Fruit fly (Drosophila melanogaster) whole organism: ENCODE results near the gene Ugt303A1.
A peak's percentile ranks its signal among the peaks of the same experiment; 100 is the strongest.

ENCODE experiments used
- CG8478 ChIP-seq: fragments of >200 bp; optimal IDR thresholded peaks from 2 replicates; lab custom pipeline; 2018; ENCODE audit warnings: inconsistent platforms
- Dll ChIP-seq: fragments of >200 bp; optimal IDR thresholded peaks from 2 replicates; lab custom pipeline; 2017
- EcR ChIP-seq, 2 experiments: fragments of >200 bp; optimal IDR thresholded peaks; 2 replicates each; lab custom pipeline; 2017; ENCODE audit warnings: missing biosample characterization in 2 of 2, missing genetic modification characterization in 2 of 2, missing genetic modification reagents in 2 of 2
- pan ChIP-seq: fragments of >200 bp; optimal IDR thresholded peaks from 2 replicates; lab custom pipeline; 2017
- psq ChIP-seq: fragments of >200 bp; optimal IDR thresholded peaks from 2 replicates; lab custom pipeline; 2017
- usp ChIP-seq: fragments of >200 bp; optimal IDR thresholded peaks from 2 replicates; lab custom pipeline; 2017; ENCODE audit warnings: missing biosample characterization, missing genetic modification characterization, mixed read lengths

Gene Ugt303A1

DNA sequence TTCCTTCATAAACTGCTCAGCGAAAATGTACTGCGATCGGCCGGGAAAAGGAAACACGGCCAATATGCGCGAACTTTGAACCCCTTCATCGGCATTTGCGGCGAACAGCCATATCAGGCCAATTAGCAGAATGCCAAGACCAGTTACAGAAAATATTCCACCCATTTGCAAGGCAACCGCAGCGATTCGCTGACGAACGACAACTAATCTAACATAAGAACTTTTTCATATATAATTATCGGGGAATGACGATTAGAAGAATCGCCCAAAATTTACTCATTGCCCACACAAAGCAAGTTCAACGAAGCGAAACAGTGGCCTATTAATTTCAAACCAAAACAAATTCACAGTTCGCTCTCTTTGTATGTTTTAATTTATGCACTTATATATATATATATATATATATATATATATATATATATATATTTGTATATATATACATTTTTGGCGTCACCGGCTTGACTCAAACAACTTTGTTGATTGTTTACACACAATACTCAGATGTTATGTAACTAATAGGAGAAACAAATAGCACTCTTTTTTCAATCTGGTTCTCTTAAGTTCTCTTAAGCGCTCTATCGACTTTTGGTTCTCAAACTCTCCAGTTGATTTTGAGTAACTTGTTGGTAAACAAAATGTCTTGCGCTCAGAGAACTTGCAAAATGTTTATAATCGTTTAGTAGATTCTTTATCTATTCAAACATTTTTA lies 2.7 kb upstream of the Ugt303A1 start, which contains the start of gene Ugt35A1:
Ugt35A1 (minus strand) TSS at position 205 of the 709 bp plus-strand sequence.
- TF ChIP-seq usp = no peak
- TF ChIP-seq EcR (GFP tag; optimal IDR thresholded peaks at IDR 0.05; lab: Kevin White, UChicago) = no peak
- no peak for TF ChIP-seq Dll (lab: Kevin White, UChicago)
- TF ChIP-seq pan (lab: Kevin White, UChicago) = no peak
- no peak for TF ChIP-seq psq
- TF ChIP-seq CG8478 (lab: Kevin White, UChicago) = no peak

DNA sequence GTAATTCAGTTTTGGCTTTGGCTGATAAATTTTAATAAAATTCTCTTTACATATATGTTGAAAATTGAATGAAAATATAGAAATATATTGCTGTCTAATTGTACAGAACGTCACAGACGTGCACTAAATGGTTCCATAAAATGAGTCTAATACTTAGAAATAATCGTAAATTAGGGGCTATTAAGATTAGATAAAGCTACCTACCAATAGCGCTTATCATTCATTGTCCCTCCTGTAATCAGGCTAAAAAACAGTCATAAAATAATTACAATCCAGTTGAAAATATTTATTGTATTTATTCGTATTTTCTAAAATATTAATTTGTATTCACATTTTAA lies 2.2 kb upstream of the Ugt303A1 start:
- TF ChIP-seq Dll (lab: Kevin White, UChicago) = no peak
- no peak for TF ChIP-seq EcR (GFP tag; optimal IDR thresholded peaks at IDR 0.05; lab: Kevin White, UChicago)
- no peak for TF ChIP-seq CG8478 (lab: Kevin White, UChicago)

dm6 chr3R:11175777-11176176 lies 448 bp downstream of the Ugt303A1 start:
- TF ChIP-seq EcR (GFP tag; optimal IDR thresholded peaks at IDR 0.05; lab: Kevin White, UChicago) = no peak
- no peak for TF ChIP-seq psq
- TF ChIP-seq Dll (lab: Kevin White, UChicago) = no peak
- no peak for TF ChIP-seq usp

DNA sequence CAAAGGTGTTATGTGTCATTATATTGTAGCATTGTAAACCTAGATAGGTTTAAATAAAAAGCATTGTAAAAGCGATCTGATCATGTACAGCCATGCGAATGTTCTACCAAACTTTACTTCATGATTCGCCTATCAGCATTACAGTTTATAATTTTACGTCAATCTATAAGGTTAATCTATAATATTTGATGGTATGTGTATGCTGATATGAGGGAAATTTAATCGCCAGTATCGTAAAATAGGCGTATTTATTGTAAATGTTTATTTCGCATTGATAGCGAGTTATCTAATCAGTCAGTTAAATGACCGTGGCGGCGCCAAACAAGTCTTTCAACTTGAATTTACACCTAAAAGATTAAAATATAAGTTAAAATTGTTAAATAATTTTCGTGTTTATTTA lies 2.2 kb downstream of the Ugt303A1 start:
- TF ChIP-seq pan (lab: Kevin White, UChicago) = no peak
- TF ChIP-seq usp = no peak
- no peak for TF ChIP-seq EcR (GFP tag; optimal IDR thresholded peaks at IDR 0.05; lab: Kevin White, UChicago)
- no peak for TF ChIP-seq psq
- no peak for TF ChIP-seq CG8478 (lab: Kevin White, UChicago)
- TF ChIP-seq Dll (lab: Kevin White, UChicago) = no peak

- no peak for TF ChIP-seq pan (lab: Kevin White, UChicago)
- TF ChIP-seq usp = no peak
- TF ChIP-seq psq = no peak
- TF ChIP-seq EcR (GFP tag; optimal IDR thresholded peaks at IDR 0.05; lab: Kevin White, UChicago) = no peak
- TF ChIP-seq CG8478 (lab: Kevin White, UChicago) = no peak
- no peak for TF ChIP-seq Dll (lab: Kevin White, UChicago)
Measured at dm6 chr3R:11178300-11178699, 3.0 kb downstream of the Ugt303A1 start.

DNA sequence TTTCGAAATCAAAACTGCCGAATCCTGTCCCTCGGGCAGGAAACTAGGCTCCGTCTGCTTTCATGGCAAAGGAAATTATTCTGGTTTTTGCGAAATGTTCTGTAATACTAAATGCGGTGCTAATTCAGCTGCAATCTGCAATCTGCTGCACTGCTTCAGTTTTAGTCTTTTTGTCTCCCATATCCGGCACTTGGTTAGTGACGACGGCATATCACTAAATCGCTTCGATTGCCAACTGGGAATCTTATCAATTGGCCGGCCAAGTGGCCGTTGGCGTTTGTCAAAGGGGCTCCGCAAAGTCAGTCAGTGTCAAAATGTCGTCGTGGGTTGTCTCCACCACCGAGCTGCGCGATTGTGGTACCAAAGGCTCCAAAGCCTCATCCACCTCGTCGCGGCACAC lies 20.5 kb downstream of the Ugt303A1 start, which contains the start of gene CG18577:
CG18577 (plus strand) TSS at position 301 of the 400 bp plus-strand sequence.
- no peak for TF ChIP-seq Dll (lab: Kevin White, UChicago)
- no peak for TF ChIP-seq CG8478 (lab: Kevin White, UChicago)
- TF ChIP-seq pan (lab: Kevin White, UChicago) = no peak
- no peak for TF ChIP-seq EcR (GFP tag; optimal IDR thresholded peaks at IDR 0.05; lab: Kevin White, UChicago)
- TF ChIP-seq usp = no peak
- no peak for TF ChIP-seq psq

dm6 chr3R:11196648-11197388 lies 21.5 kb downstream of the Ugt303A1 start:
- no peak for TF ChIP-seq usp
- no peak for TF ChIP-seq psq
- TF ChIP-seq pan (lab: Kevin White, UChicago) = no peak
- TF ChIP-seq EcR (GFP tag; optimal IDR thresholded peaks at IDR 0.05; lab: Kevin White, UChicago) = no peak
- TF ChIP-seq CG8478 (lab: Kevin White, UChicago) = no peak
- TF ChIP-seq Dll (lab: Kevin White, UChicago) = no peak

dm6 chr3R:11197389-11197716 lies 22.0 kb downstream of the Ugt303A1 start, which contains the start of gene cu:
Gene cu, plus strand, starts transcription at chr3R:11197592.
- TF ChIP-seq pan (lab: Kevin White, UChicago) = no peak

DNA sequence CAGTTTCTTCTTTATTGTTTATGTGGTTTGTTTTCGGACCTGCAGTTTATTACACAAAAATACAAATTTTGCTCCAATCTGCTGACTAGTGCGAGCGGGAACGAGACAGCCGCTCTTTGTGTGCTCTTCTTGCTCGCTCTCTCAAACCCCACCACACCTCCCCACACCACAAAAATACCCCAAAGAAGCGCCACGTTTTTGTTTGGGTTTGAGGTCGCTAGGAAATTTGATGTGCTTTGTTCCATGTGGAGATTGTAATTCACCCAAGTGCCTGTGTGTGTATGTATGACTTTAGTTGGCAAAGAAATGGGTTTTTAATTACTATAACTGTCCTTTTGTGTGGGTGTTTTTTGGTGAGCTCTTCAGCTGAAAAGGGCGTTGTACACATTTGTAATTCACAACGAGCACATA lies 22.7 kb downstream of the Ugt303A1 start:
- TF ChIP-seq EcR (GFP tag; optimal IDR thresholded peaks at IDR 0.05; lab: Kevin White, UChicago) (peak in 1 of 2 experiments; percentile 1), psq (no peak), usp (no peak), CG8478 (lab: Kevin White, UChicago) (no peak), pan (lab: Kevin White, UChicago) (no peak)

dm6 chr3R:11199227-11199835 lies 24.0 kb downstream of the Ugt303A1 start:
- no peak for TF ChIP-seq CG8478 (lab: Kevin White, UChicago)
- TF ChIP-seq usp = no peak
- no peak for TF ChIP-seq Dll (lab: Kevin White, UChicago)
- TF ChIP-seq pan (lab: Kevin White, UChicago) = no peak
- TF ChIP-seq EcR (GFP tag; optimal IDR thresholded peaks at IDR 0.05; lab: Kevin White, UChicago) = no peak
- TF ChIP-seq psq = no peak

DNA sequence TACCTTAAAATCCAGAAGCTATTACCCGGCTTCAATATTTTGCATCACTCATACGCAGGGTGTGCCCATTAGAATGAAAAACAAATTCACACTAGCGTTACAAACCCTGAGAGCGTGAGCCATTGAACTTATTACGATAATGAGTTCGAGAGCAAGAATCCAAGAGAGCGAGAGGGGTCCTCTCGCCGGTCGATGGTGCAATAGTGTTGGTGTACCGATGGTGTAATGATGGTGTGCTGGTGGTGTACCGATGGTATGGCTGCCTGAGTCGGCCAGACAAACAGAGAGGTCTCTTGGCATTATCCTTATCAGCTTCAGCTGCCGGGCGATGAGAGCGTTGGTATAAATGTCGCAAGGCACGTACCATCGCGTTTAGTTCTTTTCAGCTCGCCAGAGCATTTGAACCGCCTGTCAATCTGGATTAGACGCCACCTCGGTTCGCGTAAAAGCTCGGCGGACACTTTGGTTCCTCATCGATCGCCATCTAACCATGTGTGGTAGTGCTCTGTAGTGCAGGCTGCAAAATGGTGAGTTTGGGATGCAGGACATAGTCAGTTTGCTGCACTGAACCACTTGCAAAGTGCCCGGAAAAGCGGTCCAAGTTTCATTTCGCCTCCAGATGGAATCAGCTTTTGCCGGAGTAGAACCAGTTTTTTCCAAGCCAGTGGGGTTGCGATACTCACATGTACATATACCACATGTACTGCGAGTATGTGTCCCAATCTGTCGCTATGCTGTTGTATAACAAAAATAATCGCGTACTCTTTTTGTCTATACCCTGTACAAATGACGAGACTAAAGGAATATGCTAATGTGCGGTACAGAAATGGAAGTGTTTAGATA lies 24.9 kb downstream of the Ugt303A1 start:
- TF ChIP-seq psq (no peak), CG8478 (lab: Kevin White, UChicago) (no peak), EcR (GFP tag; optimal IDR thresholded peaks at IDR 0.05; lab: Kevin White, UChicago) (peak in 1 of 2 experiments; percentile 74)
